Fruit fly (Drosophila melanogaster): Measurements from ENCODE around the gene CG43168.

DNA sequence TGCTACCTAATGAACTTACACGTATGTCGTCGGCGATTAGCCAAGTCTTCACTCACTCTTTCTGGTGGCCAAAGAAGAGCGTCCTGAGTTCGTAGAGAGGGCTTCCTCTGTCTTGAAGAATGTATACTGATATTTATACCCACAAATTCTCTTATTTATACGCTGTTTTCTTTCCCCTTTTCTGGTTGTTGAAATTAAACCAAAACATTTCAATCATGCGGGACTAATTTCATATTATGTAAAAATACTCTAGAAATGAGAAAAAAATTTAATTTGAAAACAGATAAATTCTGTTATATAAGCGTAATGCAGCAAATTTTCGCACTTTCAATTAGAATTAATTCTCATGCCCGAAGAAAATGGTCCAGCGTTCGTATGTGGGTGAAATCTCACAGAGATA, 42.3 kb upstream of the CG43168 start, which contains the start of gene BG642312:
- TF ChIP-seq ttk (optimal IDR thresholded peaks at IDR 0.05) (no peak), h (optimal IDR thresholded peaks at IDR 0.05) (no peak), psq (optimal IDR thresholded peaks at IDR 0.05) (no peak), insv (optimal IDR thresholded peaks at IDR 0.05) (no peak)

All from Kc167 (cell line).